Worm (Caenorhabditis elegans) whole organism, early embryonic: Measurements from ENCODE around the gene F46G10.1.

Experiments
- B0310.2 ChIP-seq: sonication (generic microtip); optimal IDR thresholded peaks from 2 replicates; lab custom pipeline; 2016; ENCODE audit warnings: mild to moderate bottlenecking, missing genetic modification characterization, missing compliant biosample characterization
- F13C5.2 ChIP-seq: sonication (generic microtip); optimal IDR thresholded peaks from 2 replicates; lab custom pipeline; 2017; ENCODE audit warnings: mild to moderate bottlenecking, missing genetic modification characterization, inconsistent platforms, missing compliant biosample characterization
- ama-1 ChIP-seq: fragments of 150-350 bp; optimal IDR thresholded peaks from 2 replicates; lab custom pipeline; 2014
- ceh-13 ChIP-seq: fragments of 200-800 bp; sonication (Bioruptor generic); optimal IDR thresholded peaks from 2 replicates; lab custom pipeline; 2018; ENCODE audit warnings: mild to moderate bottlenecking, missing genetic modification characterization, missing compliant biosample characterization
- ets-7 ChIP-seq: sonication (generic microtip); optimal IDR thresholded peaks from 2 replicates; lab custom pipeline; 2016; ENCODE audit warnings: missing genotype, missing genetic modification characterization, missing compliant biosample characterization
- flt-1 ChIP-seq: fragments of 200-800 bp; sonication (Bioruptor generic); IDR thresholded peaks from 2 replicates; pipeline ENCODE4 v1.3.6; 2022; ENCODE audit warnings: missing genetic modification characterization, missing compliant biosample characterization
- hmg-4 ChIP-seq: fragments of 200-800 bp; sonication (Bioruptor generic); optimal IDR thresholded peaks from 2 replicates; lab custom pipeline; 2018; ENCODE audit warnings: mild to moderate bottlenecking, missing genetic modification characterization, missing compliant biosample characterization
- hnd-1 ChIP-seq: sonication (generic microtip); optimal IDR thresholded peaks from 2 replicates; lab custom pipeline; 2016; ENCODE audit warnings: missing genetic modification characterization, missing compliant biosample characterization
- pes-1 ChIP-seq: fragments of 200-800 bp; sonication (Bioruptor generic); IDR thresholded peaks from 2 replicates; pipeline ENCODE4 v1.3.6; 2022; ENCODE audit warnings: missing genetic modification reagents, missing genetic modification characterization, missing compliant biosample characterization
- sea-1 ChIP-seq: fragments of 200-800 bp; sonication (Bioruptor generic); conservative IDR thresholded peaks from 2 replicates; pipeline ENCODE4 v1.3.6; 2022; ENCODE audit warnings: missing genetic modification characterization, missing compliant biosample characterization
- tbx-37 ChIP-seq: fragments of 200-800 bp; sonication (Bioruptor generic); conservative IDR thresholded peaks from 2 replicates; pipeline ENCODE4 v1.3.6; 2022; ENCODE audit warnings: missing genetic modification reagents, missing genetic modification characterization, missing compliant biosample characterization
- tra-4 ChIP-seq: sonication (generic microtip); optimal IDR thresholded peaks from 2 replicates; lab custom pipeline; 2017; ENCODE audit warnings: missing genetic modification characterization, missing compliant biosample characterization

- no peak for TF ChIP-seq B0310.2 (tag; lab: Kevin White, UChicago)
- TF ChIP-seq flt-1 (GFP tag; lab: Robert Waterston, UW) = no peak
- no peak for TF ChIP-seq ama-1 (lab: Kevin White, UChicago)
- TF ChIP-seq hnd-1 (tag; lab: Kevin White, UChicago) = no peak
- no peak for TF ChIP-seq pes-1
- TF ChIP-seq sea-1 (GFP tag; lab: Robert Waterston, UW) = no peak
- no peak for TF ChIP-seq ets-7 (tag; lab: Kevin White, UChicago)
- TF ChIP-seq F13C5.2 (tag; lab: Kevin White, UChicago) = no peak
- no peak for TF ChIP-seq hmg-4 (GFP tag; lab: Kevin White, UChicago)
- TF ChIP-seq ceh-13 (GFP tag; lab: Kevin White, UChicago) = no peak
- no peak for TF ChIP-seq tbx-37 (GFP tag; lab: Robert Waterston, UW)
- no peak for TF ChIP-seq tra-4 (tag; lab: Kevin White, UChicago)
Observed at ce11 chrX:13349230-13350122, 37.9 kb upstream of the F46G10.1 start.
